Worm (Caenorhabditis elegans): ENCODE measurements around the gene F56A8.3.

ce11 chrIII:13256438-13256928 lies at the start of gene F56A8.3:
- TF ChIP-seq ZK185.1 (tag; optimal IDR thresholded peaks at IDR 0.05; ENCODE audit: poor library complexity, severe bottlenecking) (no peak), dox-1 (GFP tag; IDR thresholded peaks at IDR 0.05) (no peak), pha-4 (tag; optimal IDR thresholded peaks at IDR 0.05) (no peak), ztf-25 (GFP tag; IDR thresholded peaks at IDR 0.05) (no peak), nhr-90 (tag; optimal IDR thresholded peaks at IDR 0.05) (no peak), let-607 (tag; optimal IDR thresholded peaks at IDR 0.05) (peak in 1 of 2 experiments; percentile 43), xnd-1 (tag; optimal IDR thresholded peaks at IDR 0.05) (no peak), ztf-28 (GFP tag; IDR thresholded peaks at IDR 0.05) (no peak), efl-1 (GFP tag; optimal IDR thresholded peaks at IDR 0.05) (peak; percentile 84)

Data from whole organism, young adult.